Fruit fly (Drosophila melanogaster) whole organism: ENCODE data around the gene B52.
A peak's percentile ranks its signal among the peaks of the same experiment; 100 is the strongest.

Source experiments
- CG8478 ChIP-seq: fragments of >200 bp; optimal IDR thresholded peaks from 2 replicates; lab custom pipeline; 2018; ENCODE audit warnings: inconsistent platforms
- Dll ChIP-seq: fragments of >200 bp; optimal IDR thresholded peaks from 2 replicates; lab custom pipeline; 2017
- EcR ChIP-seq, 2 experiments: fragments of >200 bp; optimal IDR thresholded peaks; 2 replicates each; lab custom pipeline; 2017; ENCODE audit warnings: missing biosample characterization in 2 of 2, missing genetic modification characterization in 2 of 2, missing genetic modification reagents in 2 of 2
- pan ChIP-seq: fragments of >200 bp; optimal IDR thresholded peaks from 2 replicates; lab custom pipeline; 2017
- psq ChIP-seq: fragments of >200 bp; optimal IDR thresholded peaks from 2 replicates; lab custom pipeline; 2017
- usp ChIP-seq: fragments of >200 bp; optimal IDR thresholded peaks from 2 replicates; lab custom pipeline; 2017; ENCODE audit warnings: missing biosample characterization, missing genetic modification characterization, mixed read lengths

The B52 gene

DNA sequence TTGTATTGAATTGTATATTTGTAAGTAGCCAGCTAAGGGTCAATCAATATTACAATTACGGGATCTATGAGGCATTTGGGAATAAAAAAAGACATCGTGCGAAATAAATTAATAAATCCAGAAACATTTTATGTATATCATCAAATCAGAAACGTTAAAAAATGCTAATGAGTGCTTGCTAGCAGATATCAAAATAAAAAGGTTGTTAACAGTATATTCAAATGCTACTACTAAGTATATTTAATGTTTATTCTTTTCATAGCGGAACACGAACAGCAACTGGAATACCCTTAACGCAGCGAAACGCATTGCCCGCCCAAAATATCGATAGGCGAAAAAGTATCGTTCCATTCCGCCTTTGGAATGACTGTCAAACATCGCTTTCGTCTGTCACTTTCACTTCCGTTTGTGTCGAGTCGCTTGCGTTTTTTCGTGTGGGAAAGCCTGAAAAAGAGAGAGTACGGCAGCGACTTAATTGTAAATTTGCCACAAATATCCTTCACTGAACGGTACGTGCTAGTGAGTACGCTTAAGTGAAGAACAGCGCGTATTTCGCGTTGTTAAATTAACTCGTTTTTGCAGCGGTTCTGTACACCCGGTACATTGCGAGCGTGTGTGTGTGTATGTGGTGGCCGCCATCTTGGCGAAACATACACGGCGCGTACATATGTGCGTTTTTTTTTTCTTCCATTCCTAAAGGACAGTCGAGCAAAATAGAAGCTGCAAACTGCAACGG, at the start of gene B52:
Gene B52 (plus strand): TSS at position 388 of the 736 bp plus-strand sequence.
- TF ChIP-seq usp (GFP tag; lab: Kevin White, UChicago) (no peak), psq (lab: Kevin White, UChicago) (no peak), EcR (GFP tag; optimal IDR thresholded peaks at IDR 0.05; lab: Kevin White, UChicago) (no peak), Dll (lab: Kevin White, UChicago) (no peak)

DNA sequence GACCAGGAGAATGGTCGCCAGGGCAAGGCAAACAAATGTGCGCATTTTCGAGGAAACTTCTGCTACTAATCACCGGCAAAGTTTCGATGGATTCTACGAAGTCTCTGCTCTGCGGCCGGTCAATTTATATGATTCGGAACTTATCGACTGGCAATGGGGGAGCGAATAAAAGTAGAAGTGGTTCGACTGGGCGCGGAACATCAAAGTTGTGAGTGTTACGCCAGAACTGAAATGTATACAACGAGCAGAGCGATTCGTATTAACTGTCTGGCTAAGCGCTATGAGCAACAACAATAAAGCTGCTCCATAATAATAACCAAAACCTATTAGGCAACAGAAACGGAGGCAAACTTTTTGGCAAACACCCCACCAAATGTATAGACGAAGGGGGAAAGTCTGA, 48.8 kb upstream of the B52 start, which contains the start of gene CG9757:
Gene CG9757 (minus strand): TSS at position 101 of the 400 bp plus-strand sequence.
- TF ChIP-seq usp (GFP tag; lab: Kevin White, UChicago) (no peak), Dll (lab: Kevin White, UChicago) (no peak)

DNA sequence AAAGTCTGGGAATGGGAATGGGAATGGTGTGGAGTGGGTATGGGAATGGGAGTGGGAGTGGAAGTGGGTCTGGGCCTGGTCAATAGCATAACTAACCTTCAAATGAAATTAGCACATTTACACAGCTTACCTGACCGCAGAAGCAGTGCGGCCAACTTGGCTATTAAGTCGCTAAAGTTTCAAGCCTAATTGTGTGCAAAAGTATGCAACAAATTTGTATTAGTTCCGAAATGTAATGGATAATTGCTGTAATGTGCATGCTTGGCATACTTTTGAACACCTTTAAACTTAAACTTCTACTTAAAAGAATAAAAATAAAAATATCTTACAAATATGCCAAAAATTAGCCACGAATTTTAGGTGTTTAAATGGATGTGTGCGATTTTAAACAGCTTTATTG, 46.1 kb upstream of the B52 start:
- TF ChIP-seq CG8478, result no peak

DNA sequence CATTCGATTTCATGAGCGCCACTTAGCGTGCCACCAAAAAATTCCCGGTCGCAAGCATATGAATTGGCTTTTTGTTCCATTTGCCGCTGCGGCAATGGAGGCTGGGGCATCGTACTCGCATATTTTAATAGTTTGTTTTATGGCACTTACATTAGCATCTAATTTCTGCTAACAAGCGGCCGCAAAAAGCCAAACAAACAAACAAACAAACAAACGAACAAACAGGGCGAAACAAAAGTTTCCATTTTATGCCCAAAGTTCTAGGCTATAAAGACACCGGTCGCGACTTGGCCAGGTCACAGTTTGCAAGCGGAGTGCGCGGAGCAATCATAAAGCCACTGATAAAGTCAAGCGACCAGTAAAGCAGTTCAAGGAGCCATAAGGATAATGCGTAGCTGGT, 45.5 kb upstream of the B52 start, which contains the start of gene CG9269:
Gene CG9269 (plus strand): TSS at position 301 of the 400 bp plus-strand sequence.
- no peak for TF ChIP-seq pan (lab: Kevin White, UChicago)
- no peak for TF ChIP-seq Dll (lab: Kevin White, UChicago)
- no peak for TF ChIP-seq EcR (GFP tag; optimal IDR thresholded peaks at IDR 0.05; lab: Kevin White, UChicago)
- no peak for TF ChIP-seq usp (GFP tag; lab: Kevin White, UChicago)
- TF ChIP-seq psq (lab: Kevin White, UChicago), result no peak
- no peak for TF ChIP-seq CG8478

DNA sequence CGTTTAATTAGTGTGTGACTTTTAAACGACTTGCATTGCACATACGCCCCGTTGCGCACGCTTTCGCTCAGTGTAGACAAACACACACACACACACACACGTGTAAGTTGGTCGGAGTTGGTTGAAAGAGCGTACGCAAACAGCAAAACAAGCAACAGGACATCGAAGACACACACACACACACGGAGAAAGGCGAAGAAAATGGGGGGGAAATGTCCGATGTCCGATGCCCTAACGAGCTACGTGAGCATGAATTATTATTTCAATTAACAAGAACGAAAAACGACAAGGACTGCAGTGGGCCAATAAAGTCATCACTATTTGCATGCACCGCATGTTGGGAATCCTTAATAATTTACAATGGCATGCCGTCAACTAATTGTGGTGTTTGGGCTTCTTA, 43.9 kb upstream of the B52 start:
- no peak for TF ChIP-seq Dll (lab: Kevin White, UChicago)
- no peak for TF ChIP-seq CG8478
- TF ChIP-seq EcR (GFP tag; optimal IDR thresholded peaks at IDR 0.05; lab: Kevin White, UChicago), result no peak
- no peak for TF ChIP-seq psq (lab: Kevin White, UChicago)

DNA sequence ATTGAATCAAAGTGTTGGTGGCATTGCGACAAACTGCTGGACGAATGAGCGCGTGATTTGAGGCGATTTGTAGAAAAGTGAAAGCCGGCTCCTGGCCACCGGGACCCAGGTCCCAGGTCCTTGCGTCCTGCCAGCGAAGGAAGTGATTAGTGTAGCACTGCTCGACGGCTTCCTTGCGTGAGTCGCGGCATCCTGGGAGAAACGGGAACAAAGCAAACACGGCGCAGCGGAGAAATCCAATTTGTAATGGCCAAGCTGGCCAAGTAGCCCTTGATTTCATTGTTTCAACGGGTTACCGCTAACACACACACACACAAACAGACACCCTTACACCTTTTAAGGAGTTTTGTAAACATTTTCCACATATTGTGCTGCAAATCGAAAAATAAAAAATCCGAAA, 29.5 kb upstream of the B52 start, which contains the start of gene CG10841:
Gene CG10841 (plus strand): TSS at position 301 of the 400 bp plus-strand sequence.
- TF ChIP-seq EcR (GFP tag; optimal IDR thresholded peaks at IDR 0.05; lab: Kevin White, UChicago), result no peak
- no peak for TF ChIP-seq CG8478

DNA sequence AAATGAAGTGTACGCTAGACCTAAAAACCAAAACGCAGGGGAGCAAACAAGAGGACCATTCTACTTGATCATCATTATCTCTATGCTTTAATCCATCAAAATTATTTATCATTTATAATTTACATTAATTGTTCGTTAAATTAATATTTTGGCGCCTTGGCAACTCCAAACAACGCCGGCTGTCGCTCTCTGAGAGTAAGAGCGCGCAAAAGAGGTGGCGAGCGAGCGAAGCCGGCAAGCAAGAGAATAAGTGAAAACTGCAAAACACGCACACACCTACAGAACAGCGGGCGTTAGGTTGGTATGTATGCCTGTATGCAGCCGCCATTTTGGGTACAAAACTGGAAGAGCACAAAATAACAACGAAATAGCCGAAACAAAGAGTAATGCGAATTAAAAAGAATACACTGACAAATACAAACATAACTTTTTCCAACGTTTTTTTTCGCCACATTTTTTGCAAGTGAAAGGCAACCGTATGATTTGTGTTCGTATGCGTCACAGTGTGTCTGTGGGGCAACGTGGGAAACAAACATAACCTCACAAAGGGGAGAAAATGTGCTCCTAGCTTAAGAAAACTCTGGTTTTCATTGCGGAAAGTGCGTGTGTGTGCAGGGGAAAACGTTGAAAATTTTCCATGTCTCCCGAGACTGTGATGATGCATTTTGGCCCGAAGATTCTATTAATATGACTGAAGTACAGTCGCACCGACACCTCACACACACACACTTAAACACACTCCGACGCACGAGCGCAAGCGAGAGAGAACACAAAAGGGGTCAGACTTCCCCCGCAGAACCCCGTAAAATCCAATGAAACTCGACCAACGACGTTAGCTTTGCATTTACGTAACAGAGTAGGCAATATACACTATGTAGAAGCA, 16.1 kb upstream of the B52 start:
- TF ChIP-seq pan (lab: Kevin White, UChicago), result no peak
- TF ChIP-seq Dll (lab: Kevin White, UChicago), result no peak
- no peak for TF ChIP-seq EcR (GFP tag; optimal IDR thresholded peaks at IDR 0.05; lab: Kevin White, UChicago)
- no peak for TF ChIP-seq CG8478
- no peak for TF ChIP-seq psq (lab: Kevin White, UChicago)
- TF ChIP-seq usp (GFP tag; lab: Kevin White, UChicago), result no peak

DNA sequence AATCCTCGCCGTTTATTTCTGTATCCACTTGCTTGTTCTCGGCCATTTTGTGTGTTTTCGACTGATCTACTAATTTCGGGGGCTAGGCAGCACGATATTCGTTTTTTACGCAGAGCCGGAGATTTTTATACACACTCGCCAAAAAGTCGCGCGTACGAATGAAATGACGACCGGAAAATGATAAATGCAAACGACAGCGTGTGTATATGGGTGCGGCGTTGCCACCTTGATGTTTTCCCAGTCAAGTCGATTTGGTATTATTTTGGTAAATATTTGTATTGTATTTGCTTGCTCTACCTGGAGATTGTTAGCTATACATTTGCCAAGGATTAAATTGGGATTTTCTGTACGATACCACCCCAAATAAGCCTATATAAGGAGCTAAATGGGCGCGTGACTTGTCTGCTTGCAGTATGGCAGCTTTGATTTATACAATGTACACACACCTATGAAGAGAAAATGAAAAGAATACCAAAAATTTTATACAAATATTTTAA, 15.2 kb upstream of the B52 start, which contains the start of gene sqd:
Gene sqd (minus strand): TSS at position 431 of the 497 bp plus-strand sequence.
- TF ChIP-seq usp (GFP tag; lab: Kevin White, UChicago), result no peak
- TF ChIP-seq psq (lab: Kevin White, UChicago), result no peak
- no peak for TF ChIP-seq pan (lab: Kevin White, UChicago)
- no peak for TF ChIP-seq CG8478
- TF ChIP-seq EcR (GFP tag; optimal IDR thresholded peaks at IDR 0.05; lab: Kevin White, UChicago), result no peak
- TF ChIP-seq Dll (lab: Kevin White, UChicago), result no peak

DNA sequence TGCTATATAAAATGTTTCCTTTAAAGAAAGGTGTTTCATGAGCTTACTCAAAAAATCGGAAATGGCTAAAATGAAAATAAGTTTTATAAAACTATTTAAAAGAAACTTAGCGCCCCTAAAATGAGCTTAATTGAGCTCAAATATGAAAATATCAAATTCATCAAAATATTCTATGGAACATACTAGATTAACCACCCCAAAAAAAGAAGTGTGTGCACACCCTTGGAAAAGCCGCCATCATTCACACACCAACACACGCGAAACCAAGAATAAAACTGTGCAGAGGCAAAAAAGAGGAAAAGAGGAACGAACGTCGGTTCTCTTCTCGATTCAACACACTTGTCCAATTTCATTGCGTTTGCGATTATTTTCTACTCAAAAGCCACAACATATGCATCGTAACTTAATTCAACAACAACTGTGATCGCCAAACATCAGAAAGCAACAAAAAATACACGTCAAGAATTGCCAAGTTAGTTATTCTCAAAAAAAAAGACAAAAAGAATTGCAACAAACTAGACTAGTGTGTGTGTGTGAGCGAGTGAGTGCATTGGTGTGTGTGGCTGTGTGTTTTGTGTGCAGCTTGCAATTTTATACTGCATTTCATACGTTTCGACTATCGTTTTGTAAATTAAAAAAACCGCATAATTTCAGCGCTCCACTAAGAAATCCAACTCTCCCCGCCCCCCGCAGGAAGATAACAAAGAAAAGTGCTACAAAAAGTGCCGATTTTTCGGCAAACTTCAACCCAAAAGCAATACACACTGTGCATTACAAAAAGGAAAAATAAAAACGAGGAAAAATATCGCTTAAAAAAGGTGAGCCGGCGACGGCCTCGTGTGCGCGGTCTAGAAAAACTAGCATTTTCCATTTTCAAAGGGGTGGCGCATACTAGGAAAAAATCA, 14.1 kb upstream of the B52 start, which contains the start of gene rin:
Gene rin (plus strand): TSS at position 276 of the 905 bp plus-strand sequence.
- TF ChIP-seq EcR (GFP tag; optimal IDR thresholded peaks at IDR 0.05; lab: Kevin White, UChicago) (no peak), pan (lab: Kevin White, UChicago) (no peak)

DNA sequence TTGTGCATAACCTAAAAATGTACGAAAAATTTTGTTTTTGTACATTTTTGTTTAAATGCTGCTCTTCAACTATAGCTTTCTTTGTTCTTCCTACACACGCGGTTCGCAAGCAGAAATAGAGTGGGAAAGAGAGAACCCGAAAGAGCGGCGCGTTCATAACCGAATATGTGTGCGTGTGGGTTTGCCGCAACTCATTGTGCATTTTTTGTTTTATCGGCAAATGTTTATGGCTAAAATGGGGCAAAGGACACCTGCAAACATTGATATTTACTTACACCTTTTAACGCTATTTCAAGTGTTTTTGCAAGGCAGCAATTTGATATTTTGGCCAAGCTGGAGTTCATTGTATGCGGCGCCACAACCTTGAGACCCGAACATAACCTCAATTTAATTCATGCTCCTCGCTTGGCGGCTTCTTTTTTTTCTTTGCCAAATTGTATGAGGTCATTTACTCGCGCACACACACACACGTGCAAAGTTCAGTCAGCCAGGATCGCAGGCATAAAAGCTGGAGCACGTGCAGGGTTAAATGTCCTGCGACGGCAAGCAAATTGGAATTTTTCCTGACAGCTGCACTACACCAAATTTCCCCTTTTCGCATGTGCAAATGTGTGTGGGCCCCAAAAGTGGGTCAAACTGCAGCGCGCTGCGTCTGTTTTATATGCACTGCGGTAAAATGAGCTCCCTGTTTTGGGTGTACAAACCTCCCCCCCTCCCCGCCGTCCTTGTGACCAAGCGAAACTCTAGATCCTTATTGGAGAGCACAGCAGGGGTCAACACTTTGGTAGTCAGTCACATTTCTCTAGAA, 13.2 kb upstream of the B52 start:
- TF ChIP-seq EcR (GFP tag; optimal IDR thresholded peaks at IDR 0.05; lab: Kevin White, UChicago) (peak in 1 of 2 experiments; percentile 71), usp (GFP tag; lab: Kevin White, UChicago) (no peak), CG8478 (no peak)

DNA sequence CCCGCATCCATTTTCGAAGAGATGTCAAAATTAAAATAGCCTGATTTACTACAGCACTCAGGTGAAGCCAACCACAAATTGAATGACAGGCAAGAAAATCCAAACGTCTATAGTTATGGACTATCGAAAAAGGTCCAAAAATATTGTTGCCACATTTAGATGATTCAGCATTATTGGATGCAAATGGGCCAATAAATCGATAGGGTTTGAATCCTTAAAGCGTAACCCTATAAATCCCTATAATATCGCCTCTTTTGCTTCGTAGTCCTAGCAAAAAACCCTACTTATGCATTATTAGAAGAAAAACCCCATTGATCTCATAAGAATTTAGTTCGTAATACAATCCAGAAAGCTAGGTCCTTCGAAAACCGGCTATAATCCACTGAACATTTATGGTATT, 4.8 kb upstream of the B52 start, which contains the start of gene Rbp4:
Gene Rbp4 (minus strand): TSS at position 101 of the 400 bp plus-strand sequence.
- TF ChIP-seq usp (GFP tag; lab: Kevin White, UChicago) (no peak), Dll (lab: Kevin White, UChicago) (no peak), EcR (GFP tag; optimal IDR thresholded peaks at IDR 0.05; lab: Kevin White, UChicago) (no peak), psq (lab: Kevin White, UChicago) (no peak), pan (lab: Kevin White, UChicago) (no peak), CG8478 (no peak)
